Worm (Caenorhabditis elegans) whole organism, L2 larva: ENCODE measurements around the gene str-2.

ENCODE experiments used
- aly-2 ChIP-seq: fragments of 150-350 bp; optimal IDR thresholded peaks from 2 replicates; lab custom pipeline; 2014; ENCODE audit warnings: missing biosample characterization, missing genetic modification characterization
- blmp-1 ChIP-seq: sonication (generic microtip); optimal IDR thresholded peaks from 2 replicates; lab custom pipeline; 2017; ENCODE audit warnings: missing genetic modification characterization, mild to moderate bottlenecking, missing compliant biosample characterization, antibody characterized with exemption, moderate library complexity; ENCODE audit not compliant: insufficient read depth
- dmd-4 ChIP-seq: sonication (generic microtip); optimal IDR thresholded peaks from 2 replicates; lab custom pipeline; 2017; ENCODE audit warnings: missing biosample characterization, missing genetic modification characterization
- lsy-2 ChIP-seq, 2 experiments: fragments of 150-350 bp in 1 of 2; sonication (generic microtip) in 1 of 2; optimal IDR thresholded peaks; 2 replicates each; lab custom pipeline; 2014 to 2017; ENCODE audit warnings: missing biosample characterization in 2 of 2, missing genetic modification characterization in 2 of 2
- mab-5 ChIP-seq: fragments of 150-350 bp; optimal IDR thresholded peaks from 2 replicates; lab custom pipeline; 2014; ENCODE audit warnings: missing biosample characterization, missing genetic modification characterization
- nhr-10 ChIP-seq: sonication (generic microtip); optimal IDR thresholded peaks from 2 replicates; lab custom pipeline; 2017; ENCODE audit warnings: missing biosample characterization, missing genetic modification characterization
- nhr-11 ChIP-seq: fragments of 150-350 bp; optimal IDR thresholded peaks from 2 replicates; lab custom pipeline; 2014; ENCODE audit warnings: missing biosample characterization, missing genetic modification characterization
- nhr-25 ChIP-seq: fragments of 150-350 bp; sonication (generic microtip); optimal IDR thresholded peaks from 3 replicates; lab custom pipeline; 2014; ENCODE audit warnings: missing biosample characterization, missing genetic modification characterization
- nhr-6 ChIP-seq: fragments of 150-350 bp; optimal IDR thresholded peaks from 2 replicates; lab custom pipeline; 2014; ENCODE audit warnings: missing biosample characterization, missing genetic modification characterization
- nhr-77 ChIP-seq: fragments of 150-350 bp; optimal IDR thresholded peaks from 2 replicates; lab custom pipeline; 2014; ENCODE audit warnings: missing biosample characterization, missing genetic modification characterization
- snpc-4 ChIP-seq: fragments of 150-350 bp; optimal IDR thresholded peaks from 2 replicates; lab custom pipeline; 2014; ENCODE audit warnings: missing biosample characterization, missing genetic modification characterization
- ztf-11 ChIP-seq: sonication (generic microtip); optimal IDR thresholded peaks from 2 replicates; lab custom pipeline; 2017; ENCODE audit warnings: missing biosample characterization, missing genetic modification characterization

DNA sequence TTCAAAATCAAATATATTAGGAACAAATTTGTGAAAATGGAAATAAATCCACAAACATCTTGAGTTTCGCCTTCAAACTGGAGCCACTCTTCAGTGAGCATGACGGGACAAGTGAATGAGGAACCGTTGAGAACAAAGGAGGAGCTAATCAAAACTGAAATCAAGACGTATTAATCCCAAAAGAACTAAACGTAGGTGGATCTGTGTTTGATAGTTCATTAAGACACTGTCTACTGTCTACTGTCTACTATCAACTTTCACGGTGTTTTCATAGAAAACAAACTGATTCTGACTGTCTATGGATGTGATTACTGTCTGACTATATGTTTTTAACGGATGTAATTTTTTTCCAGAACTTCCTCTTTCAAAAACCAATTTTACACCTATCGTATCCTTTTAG, 2.3 kb downstream of the str-2 start, which contains the start of gene str-193:
- TF ChIP-seq nhr-25 (tag; lab: Kevin White, UChicago) (no peak), nhr-11 (tag; lab: Kevin White, UChicago) (no peak), nhr-6 (no peak), lsy-2 (tag; optimal IDR thresholded peaks at IDR 0.05; lab: Kevin White, UChicago) (no peak), blmp-1 (no peak), aly-2 (no peak), nhr-10 (tag; lab: Kevin White, UChicago) (no peak), mab-5 (tag; lab: Kevin White, UChicago) (no peak), ztf-11 (tag; lab: Kevin White, UChicago) (no peak), nhr-77 (tag; lab: Kevin White, UChicago) (no peak), snpc-4 (tag; lab: Kevin White, UChicago) (no peak), dmd-4 (tag; lab: Kevin White, UChicago) (no peak)
